Worm (Caenorhabditis elegans) whole organism, early embryonic: ENCODE measurements around the gene C28D4.10.

Experiments used
- B0310.2 ChIP-seq: sonication (generic microtip); optimal IDR thresholded peaks from 2 replicates; lab custom pipeline; 2016; ENCODE audit warnings: mild to moderate bottlenecking, missing genetic modification characterization, missing compliant biosample characterization
- F13C5.2 ChIP-seq: sonication (generic microtip); optimal IDR thresholded peaks from 2 replicates; lab custom pipeline; 2017; ENCODE audit warnings: mild to moderate bottlenecking, missing genetic modification characterization, inconsistent platforms, missing compliant biosample characterization
- aly-1 ChIP-seq: sonication (generic microtip); optimal IDR thresholded peaks from 2 replicates; lab custom pipeline; 2016; ENCODE audit warnings: missing genetic modification characterization, missing compliant biosample characterization
- ama-1 ChIP-seq: fragments of 150-350 bp; optimal IDR thresholded peaks from 2 replicates; lab custom pipeline; 2014
- ceh-13 ChIP-seq: fragments of 200-800 bp; sonication (Bioruptor generic); optimal IDR thresholded peaks from 2 replicates; lab custom pipeline; 2018; ENCODE audit warnings: mild to moderate bottlenecking, missing genetic modification characterization, missing compliant biosample characterization
- ceh-36 ChIP-seq: sonication (generic microtip); optimal IDR thresholded peaks from 2 replicates; lab custom pipeline; 2016; ENCODE audit warnings: missing genetic modification characterization, inconsistent platforms, missing compliant biosample characterization
- ets-7 ChIP-seq: sonication (generic microtip); optimal IDR thresholded peaks from 2 replicates; lab custom pipeline; 2016; ENCODE audit warnings: missing genotype, missing genetic modification characterization, missing compliant biosample characterization
- flt-1 ChIP-seq: fragments of 200-800 bp; sonication (Bioruptor generic); IDR thresholded peaks from 2 replicates; pipeline ENCODE4 v1.3.6; 2022; ENCODE audit warnings: missing genetic modification characterization, missing compliant biosample characterization
- hmbx-1 ChIP-seq: sonication (generic microtip); optimal IDR thresholded peaks from 2 replicates; lab custom pipeline; 2016; ENCODE audit warnings: mild to moderate bottlenecking, missing genetic modification characterization, missing compliant biosample characterization
- hmg-4 ChIP-seq: fragments of 200-800 bp; sonication (Bioruptor generic); optimal IDR thresholded peaks from 2 replicates; lab custom pipeline; 2018; ENCODE audit warnings: mild to moderate bottlenecking, missing genetic modification characterization, missing compliant biosample characterization
- hnd-1 ChIP-seq: sonication (generic microtip); optimal IDR thresholded peaks from 2 replicates; lab custom pipeline; 2016; ENCODE audit warnings: missing genetic modification characterization, missing compliant biosample characterization
- pes-1 ChIP-seq: fragments of 200-800 bp; sonication (Bioruptor generic); IDR thresholded peaks from 2 replicates; pipeline ENCODE4 v1.3.6; 2022; ENCODE audit warnings: missing genetic modification reagents, missing genetic modification characterization, missing compliant biosample characterization
- scrt-1 ChIP-seq: fragments of 200-800 bp; sonication (Bioruptor generic); IDR thresholded peaks from 2 replicates; pipeline ENCODE4 v1.3.6; 2022; ENCODE audit warnings: missing genetic modification characterization, missing compliant biosample characterization
- sea-1 ChIP-seq: fragments of 200-800 bp; sonication (Bioruptor generic); conservative IDR thresholded peaks from 2 replicates; pipeline ENCODE4 v1.3.6; 2022; ENCODE audit warnings: missing genetic modification characterization, missing compliant biosample characterization
- tbx-11 ChIP-seq: fragments of 200-800 bp; sonication (Bioruptor generic); IDR thresholded peaks from 2 replicates; pipeline ENCODE4 v1.3.6; 2022; ENCODE audit warnings: missing genetic modification characterization, missing compliant biosample characterization
- tbx-37 ChIP-seq: fragments of 200-800 bp; sonication (Bioruptor generic); conservative IDR thresholded peaks from 2 replicates; pipeline ENCODE4 v1.3.6; 2022; ENCODE audit warnings: missing genetic modification reagents, missing genetic modification characterization, missing compliant biosample characterization
- tra-4 ChIP-seq: sonication (generic microtip); optimal IDR thresholded peaks from 2 replicates; lab custom pipeline; 2017; ENCODE audit warnings: missing genetic modification characterization, missing compliant biosample characterization

Gene C28D4.10

ce11 chrIV:9770798-9771197, 32.5 kb downstream of the C28D4.10 start:
- TF ChIP-seq B0310.2 (no peak), ets-7 (no peak), ceh-36 (tag; lab: Kevin White, UChicago) (no peak), aly-1 (tag; lab: Kevin White, UChicago) (no peak), F13C5.2 (no peak), ceh-13 (no peak), pes-1 (GFP tag; lab: Robert Waterston, UW) (no peak), scrt-1 (GFP tag; lab: Robert Waterston, UW) (no peak), tra-4 (tag; lab: Kevin White, UChicago) (no peak), tbx-37 (GFP tag; lab: Robert Waterston, UW) (no peak), sea-1 (GFP tag; lab: Robert Waterston, UW) (no peak), hmbx-1 (tag; lab: Kevin White, UChicago) (no peak), tbx-11 (no peak)

ce11 chrIV:9772096-9772720, 33.9 kb downstream of the C28D4.10 start, which contains the start of gene cav-1:
Gene cav-1, plus strand, starts transcription at chrIV:9772510.
- TF ChIP-seq scrt-1 (GFP tag; lab: Robert Waterston, UW) (no peak), flt-1 (GFP tag; lab: Robert Waterston, UW) (no peak), tra-4 (tag; lab: Kevin White, UChicago) (peak; percentile 7), aly-1 (tag; lab: Kevin White, UChicago) (peak; percentile 29), hnd-1 (tag; lab: Kevin White, UChicago) (no peak), ama-1 (lab: Kevin White, UChicago) (peak; percentile 97), ceh-13 (no peak), tbx-11 (no peak), tbx-37 (GFP tag; lab: Robert Waterston, UW) (no peak), hmg-4 (GFP tag; lab: Kevin White, UChicago) (peak; percentile 22), F13C5.2 (peak; percentile 7), B0310.2 (peak; percentile 14), pes-1 (GFP tag; lab: Robert Waterston, UW) (peak; percentile 49; the same call in 1 of the 2 replicates), ets-7 (no peak), sea-1 (GFP tag; lab: Robert Waterston, UW) (0 out of 2 replicates have a peak, but pooled peaks have one; percentile 60), ceh-36 (tag; lab: Kevin White, UChicago) (peak; percentile 14)

- no peak for TF ChIP-seq F13C5.2
- TF ChIP-seq ceh-36 (tag; lab: Kevin White, UChicago) = peak; percentile 42
- TF ChIP-seq hmg-4 (GFP tag; lab: Kevin White, UChicago) = no peak
- TF ChIP-seq B0310.2 = no peak
- peak; percentile 33 for TF ChIP-seq tra-4 (tag; lab: Kevin White, UChicago)
- TF ChIP-seq ama-1 (lab: Kevin White, UChicago) = no peak
- peak; percentile 8 for TF ChIP-seq ceh-13
- TF ChIP-seq pes-1 (GFP tag; lab: Robert Waterston, UW) = peak; percentile 27; the same call in 1 of the 2 replicates
- TF ChIP-seq aly-1 (tag; lab: Kevin White, UChicago) = no peak
- TF ChIP-seq sea-1 (GFP tag; lab: Robert Waterston, UW) = peak; percentile 30; the same call in 1 of the 2 replicates
These were observed 35.1 kb downstream of the C28D4.10 start for ce11 chrIV:9773441-9773840.

ce11 chrIV:9777535-9777934, 39.2 kb downstream of the C28D4.10 start, which contains the start of gene sna-2:
Gene sna-2, minus strand, starts transcription at chrIV:9777634.
- TF ChIP-seq F13C5.2 (no peak), tbx-37 (GFP tag; lab: Robert Waterston, UW) (peak; percentile 68)

ce11 chrIV:9778016-9778415, 39.7 kb downstream of the C28D4.10 start, which contains the start of gene T13F2.6:
Gene T13F2.6, plus strand, starts transcription at chrIV:9778321.
- TF ChIP-seq ceh-13 = no peak
- TF ChIP-seq pes-1 (GFP tag; lab: Robert Waterston, UW) = no peak
- no peak for TF ChIP-seq ceh-36 (tag; lab: Kevin White, UChicago)
- TF ChIP-seq tbx-37 (GFP tag; lab: Robert Waterston, UW) = no peak
- TF ChIP-seq tra-4 (tag; lab: Kevin White, UChicago) = no peak
- TF ChIP-seq flt-1 (GFP tag; lab: Robert Waterston, UW) = no peak
- no peak for TF ChIP-seq scrt-1 (GFP tag; lab: Robert Waterston, UW)
- TF ChIP-seq sea-1 (GFP tag; lab: Robert Waterston, UW) = no peak
- no peak for TF ChIP-seq hmg-4 (GFP tag; lab: Kevin White, UChicago)
- TF ChIP-seq hnd-1 (tag; lab: Kevin White, UChicago) = no peak
- no peak for TF ChIP-seq ama-1 (lab: Kevin White, UChicago)
- TF ChIP-seq hmbx-1 (tag; lab: Kevin White, UChicago) = no peak

ce11 chrIV:9784689-9785088, 46.4 kb downstream of the C28D4.10 start, which contains the start of gene sre-4:
Gene sre-4, minus strand, starts transcription at chrIV:9784789.
- TF ChIP-seq pes-1 (GFP tag; lab: Robert Waterston, UW) (no peak), B0310.2 (no peak), hnd-1 (tag; lab: Kevin White, UChicago) (no peak), tra-4 (tag; lab: Kevin White, UChicago) (no peak), hmbx-1 (tag; lab: Kevin White, UChicago) (no peak), sea-1 (GFP tag; lab: Robert Waterston, UW) (no peak), ets-7 (no peak), scrt-1 (GFP tag; lab: Robert Waterston, UW) (no peak), ceh-36 (tag; lab: Kevin White, UChicago) (no peak), aly-1 (tag; lab: Kevin White, UChicago) (no peak), flt-1 (GFP tag; lab: Robert Waterston, UW) (no peak), ama-1 (lab: Kevin White, UChicago) (no peak), F13C5.2 (no peak), tbx-37 (GFP tag; lab: Robert Waterston, UW) (no peak), hmg-4 (GFP tag; lab: Kevin White, UChicago) (no peak)
